Fruit fly (Drosophila melanogaster): ENCODE measurements around the gene Mkp.

Gene Mkp

DNA sequence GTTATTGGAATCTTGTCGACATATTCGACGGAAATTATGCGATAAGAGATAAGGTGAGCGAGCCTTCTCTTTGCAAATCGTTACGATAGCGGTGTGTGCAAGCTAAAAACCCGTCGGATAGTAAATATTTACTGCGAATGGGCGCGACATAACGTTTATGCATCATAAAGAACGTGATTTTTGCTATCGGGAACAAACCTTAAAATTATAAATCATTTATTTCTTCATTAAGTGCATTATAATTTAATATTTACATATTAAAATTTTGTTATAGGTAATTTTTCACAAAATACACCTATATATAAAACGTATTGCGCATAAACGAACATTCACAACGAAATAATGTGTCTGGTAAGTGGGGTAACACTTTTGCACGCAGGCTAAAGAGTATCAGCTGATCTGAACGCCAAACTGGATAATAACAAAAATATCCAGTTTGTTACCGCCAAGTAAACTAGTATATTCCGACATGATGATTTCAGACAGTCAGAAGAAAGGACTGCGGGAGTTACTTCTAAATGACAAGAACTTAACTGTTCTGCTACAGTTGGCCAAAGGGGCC, 21.5 kb upstream of the Mkp start, which contains the start of the genes Gk1 and CG13876 (continued):
- peak; percentile 97 for TF ChIP-seq B-H2 (GFP tag; optimal IDR thresholded peaks at IDR 0.05)
- peak; percentile 94 for TF ChIP-seq HHEX (GFP tag; optimal IDR thresholded peaks at IDR 0.05)
- TF ChIP-seq CG6765 (GFP tag; optimal IDR thresholded peaks at IDR 0.05): peak; percentile 94
- TF ChIP-seq Atf3 (GFP tag; optimal IDR thresholded peaks at IDR 0.05): no peak
- peak; percentile 65 for TF ChIP-seq CG4404 (GFP tag; IDR thresholded peaks at IDR 0.05)
- peak; percentile 79; the same call in 1 of the 3 replicates for TF ChIP-seq C15 (GFP tag; IDR thresholded peaks at IDR 0.05)
- TF ChIP-seq Ets65A (GFP tag): peak; percentile 92
- TF ChIP-seq CG16815 (GFP tag; optimal IDR thresholded peaks at IDR 0.05): no peak
- TF ChIP-seq gcm2 (GFP tag; optimal IDR thresholded peaks at IDR 0.05): no peak
- peak; percentile 92 for TF ChIP-seq CG12155 (GFP tag; optimal IDR thresholded peaks at IDR 0.05)
- TF ChIP-seq tgo (GFP tag; IDR thresholded peaks at IDR 0.05): peak; percentile 94
- TF ChIP-seq cwo (GFP tag; optimal IDR thresholded peaks at IDR 0.05): peak; percentile 92
- TF ChIP-seq Max (GFP tag; optimal IDR thresholded peaks at IDR 0.05): peak; percentile 90
- TF ChIP-seq bcd (GFP tag; optimal IDR thresholded peaks at IDR 0.05): peak; percentile 94
- no peak for TF ChIP-seq Bgb (GFP tag; IDR thresholded peaks at IDR 0.05; ENCODE audit: partially characterized antibody)
- TF ChIP-seq tup (GFP tag; optimal IDR thresholded peaks at IDR 0.05): peak; percentile 73
- peak; percentile 29 for TF ChIP-seq pum (GFP tag; optimal IDR thresholded peaks at IDR 0.05)
- TF ChIP-seq en (GFP tag; optimal IDR thresholded peaks at IDR 0.05): no peak
- TF ChIP-seq CG12236 (GFP tag; optimal IDR thresholded peaks at IDR 0.05): no peak
- no peak for TF ChIP-seq Hr78 (GFP tag; optimal IDR thresholded peaks at IDR 0.05)
- TF ChIP-seq crp (GFP tag; optimal IDR thresholded peaks at IDR 0.05): peak; percentile 33 to 88
- TF ChIP-seq CG3995 (GFP tag; optimal IDR thresholded peaks at IDR 0.05): peak; percentile 79
- peak; percentile 58 for TF ChIP-seq Elba2 (GFP tag; optimal IDR thresholded peaks at IDR 0.05)
- TF ChIP-seq Dbx (GFP tag; IDR thresholded peaks at IDR 0.05): peak; percentile 96
- peak; percentile 95 for TF ChIP-seq slbo (GFP tag; IDR thresholded peaks at IDR 0.05)
- TF ChIP-seq CG11247 (GFP tag; IDR thresholded peaks at IDR 0.05): peak; percentile 91
- TF ChIP-seq CG10565 (GFP tag; optimal IDR thresholded peaks at IDR 0.05): peak; percentile 6
- peak; percentile 84 for TF ChIP-seq CG32772 (GFP tag; IDR thresholded peaks at IDR 0.05)
- TF ChIP-seq zfh2 (GFP tag; optimal IDR thresholded peaks at IDR 0.05): peak; percentile 63
- TF ChIP-seq CG8388 (GFP tag; optimal IDR thresholded peaks at IDR 0.05): peak; percentile 94
- peak; percentile 97 for TF ChIP-seq CG9727 (GFP tag; optimal IDR thresholded peaks at IDR 0.05)
- TF ChIP-seq Sry-δ (GFP tag; optimal IDR thresholded peaks at IDR 0.05): no peak
- TF ChIP-seq ara (GFP tag; IDR thresholded peaks at IDR 0.05): peak; percentile 94
- peak; percentile 78 for TF ChIP-seq ssp (GFP tag; IDR thresholded peaks at IDR 0.05)
- no peak for TF ChIP-seq CG14965 (GFP tag; optimal IDR thresholded peaks at IDR 0.05; ENCODE audit: borderline replicate concordance)
- peak; percentile 96 for TF ChIP-seq CrebB (tag; optimal IDR thresholded peaks at IDR 0.05)
- TF ChIP-seq CG5180 (GFP tag; optimal IDR thresholded peaks at IDR 0.05): peak; percentile 86
- TF ChIP-seq CG14050 (GFP tag; IDR thresholded peaks at IDR 0.05): peak; percentile 95
- peak; percentile 97 for TF ChIP-seq ci (GFP tag; IDR thresholded peaks at IDR 0.05)
- peak; percentile 76 for TF ChIP-seq CG11093 (GFP tag; IDR thresholded peaks at IDR 0.05)
- peak; percentile 86 for TF ChIP-seq CG10431 (GFP tag; optimal IDR thresholded peaks at IDR 0.05)
- peak; percentile 77 for TF ChIP-seq E2f2 (GFP tag; IDR thresholded peaks at IDR 0.05)
- TF ChIP-seq Dll (GFP tag; IDR thresholded peaks at IDR 0.05; ENCODE audit: partially characterized antibody): no peak
- TF ChIP-seq CG15601 (tag; optimal IDR thresholded peaks at IDR 0.05): no peak
- TF ChIP-seq CG8478 (optimal IDR thresholded peaks at IDR 0.05): no peak
- peak; percentile 93 for TF ChIP-seq scrt (GFP tag; optimal IDR thresholded peaks at IDR 0.05)
- peak; percentile 96 for TF ChIP-seq salm (tag; optimal IDR thresholded peaks at IDR 0.05)
- peak; percentile 88 for TF ChIP-seq CG31224 (GFP tag; IDR thresholded peaks at IDR 0.05)
- peak; percentile 91 for TF ChIP-seq CG10267 (tag; optimal IDR thresholded peaks at IDR 0.05)
- TF ChIP-seq CG9437 (GFP tag; optimal IDR thresholded peaks at IDR 0.05): peak; percentile 93
- peak; percentile 68 to 91 for TF ChIP-seq dpn (GFP tag; optimal IDR thresholded peaks at IDR 0.05)

Measured in whole organism, embryonic.